Fruit fly (Drosophila melanogaster) whole organism, embryonic: ENCODE data around the gene Wdr33.

Experiments used
- Asciz ChIP-seq: fragments of 200-800 bp; sonication (Bioruptor generic); optimal IDR thresholded peaks from 2 replicates; lab custom pipeline; 2017; ENCODE audit warnings: missing biosample characterization, mild to moderate bottlenecking, missing genetic modification characterization, missing genetic modification reagents
- Atf3 ChIP-seq: fragments of 200-800 bp; sonication (Bioruptor generic); optimal IDR thresholded peaks from 3 replicates; lab custom pipeline; 2016; ENCODE audit warnings: missing biosample characterization, missing genetic modification characterization
- BtbVII ChIP-seq: fragments of 200-800 bp; sonication (Bioruptor generic); optimal IDR thresholded peaks from 3 replicates; lab custom pipeline; 2017; ENCODE audit warnings: missing biosample characterization, mild to moderate bottlenecking, missing genetic modification characterization
- CG10147 ChIP-seq: fragments of 200-800 bp; sonication (Bioruptor generic); optimal IDR thresholded peaks from 2 replicates; lab custom pipeline; 2019; ENCODE audit warnings: missing biosample characterization, mild to moderate bottlenecking, missing genetic modification characterization, moderate library complexity
- CG10959 ChIP-seq: fragments of 200-800 bp; sonication (Bioruptor generic); IDR thresholded peaks from 2 replicates; pipeline ENCODE4 v1.3.6; 2022; ENCODE audit warnings: missing biosample characterization, missing genetic modification characterization
- CG11504 ChIP-seq: fragments of 200-800 bp; sonication (Bioruptor generic); optimal IDR thresholded peaks from 3 replicates; lab custom pipeline; 2019; ENCODE audit warnings: missing biosample characterization, mild to moderate bottlenecking, missing genetic modification characterization, moderate library complexity
- CG12219 ChIP-seq: fragments of 200-800 bp; sonication (Bioruptor generic); optimal IDR thresholded peaks from 3 replicates; lab custom pipeline; 2018; ENCODE audit warnings: missing biosample characterization, mild to moderate bottlenecking, missing genetic modification characterization
- CG13775 ChIP-seq: fragments of 200-800 bp; sonication (Bioruptor generic); optimal IDR thresholded peaks from 3 replicates; lab custom pipeline; 2017; ENCODE audit warnings: missing biosample characterization, mild to moderate bottlenecking, missing genetic modification characterization
- CG15514 ChIP-seq: fragments of 200-800 bp; sonication (Bioruptor generic); optimal IDR thresholded peaks from 3 replicates; lab custom pipeline; 2017; ENCODE audit warnings: missing biosample characterization, missing genetic modification characterization, mild to moderate bottlenecking, moderate library complexity, missing genetic modification reagents
- CG17802 ChIP-seq: fragments of 200-800 bp; sonication (Bioruptor generic); optimal IDR thresholded peaks from 2 replicates; lab custom pipeline; 2018; ENCODE audit warnings: missing biosample characterization, mild to moderate bottlenecking, missing genetic modification characterization, moderate library complexity
- CG1792 ChIP-seq: fragments of 200-800 bp; sonication (Bioruptor generic); optimal IDR thresholded peaks from 2 replicates; lab custom pipeline; 2016; ENCODE audit warnings: missing biosample characterization, missing genetic modification characterization
- CG18011 ChIP-seq: fragments of 200-800 bp; sonication (Bioruptor generic); optimal IDR thresholded peaks from 2 replicates; lab custom pipeline; 2017; ENCODE audit warnings: missing biosample characterization, missing genetic modification characterization, mild to moderate bottlenecking, moderate library complexity, missing genotype
- CG1832 ChIP-seq: fragments of 200-800 bp; sonication (Bioruptor generic); optimal IDR thresholded peaks from 2 replicates; lab custom pipeline; 2017; ENCODE audit warnings: missing biosample characterization, mild to moderate bottlenecking, missing genetic modification characterization, inconsistent platforms
- CG18599 ChIP-seq: fragments of 200-800 bp; sonication (Bioruptor generic); optimal IDR thresholded peaks from 3 replicates; lab custom pipeline; 2017; ENCODE audit warnings: missing biosample characterization, missing genetic modification characterization, mild to moderate bottlenecking, moderate library complexity, missing genetic modification reagents
- CG2116 ChIP-seq: fragments of 200-800 bp; sonication (Bioruptor generic); optimal IDR thresholded peaks from 3 replicates; lab custom pipeline; 2018; ENCODE audit warnings: missing biosample characterization, mild to moderate bottlenecking, missing genetic modification characterization
- CG3407 ChIP-seq: fragments of 200-800 bp; sonication (Bioruptor generic); optimal IDR thresholded peaks from 2 replicates; lab custom pipeline; 2018; ENCODE audit warnings: missing biosample characterization, mild to moderate bottlenecking, missing genetic modification characterization
- CG42726 ChIP-seq: fragments of 200-800 bp; sonication (Bioruptor generic); IDR thresholded peaks from 2 replicates; pipeline ENCODE4 v1.3.6; 2022; ENCODE audit warnings: missing biosample characterization, missing genetic modification characterization; ENCODE audit not compliant: partially characterized antibody
- CG4617 ChIP-seq: fragments of 200-800 bp; sonication (Bioruptor generic); optimal IDR thresholded peaks from 3 replicates; lab custom pipeline; 2016; ENCODE audit warnings: missing biosample characterization, missing genetic modification characterization, borderline replicate concordance
- CG4854 ChIP-seq: fragments of 200-800 bp; sonication (Bioruptor generic); optimal IDR thresholded peaks from 2 replicates; lab custom pipeline; 2016; ENCODE audit warnings: missing biosample characterization, missing genetic modification characterization, inconsistent platforms
- CG7556 ChIP-seq: fragments of 200-800 bp; sonication (Bioruptor generic); optimal IDR thresholded peaks from 2 replicates; lab custom pipeline; 2017; ENCODE audit warnings: missing biosample characterization, mild to moderate bottlenecking, missing genetic modification characterization
- CG8290 ChIP-seq, 3 experiments: fragments of 200-800 bp; sonication (Bioruptor generic); optimal IDR thresholded peaks; 2 replicates each; lab custom pipeline; 2016 to 2019; ENCODE audit warnings: missing biosample characterization in 3 of 3, missing genetic modification characterization in 3 of 3, mild to moderate bottlenecking in 2 of 3, moderate library complexity in 1 of 3
- CG8924 ChIP-seq: fragments of 200-800 bp; optimal IDR thresholded peaks from 3 replicates; lab custom pipeline; 2019; ENCODE audit warnings: missing biosample characterization, mild to moderate bottlenecking, missing genetic modification characterization, moderate library complexity
- CrebB ChIP-seq: fragments of 200-800 bp; sonication (Bioruptor generic); optimal IDR thresholded peaks from 3 replicates; lab custom pipeline; 2018; ENCODE audit warnings: missing biosample characterization, mild to moderate bottlenecking, missing genetic modification characterization
- Doc3 ChIP-seq: fragments of 200-800 bp; sonication (Bioruptor generic); IDR thresholded peaks from 3 replicates; pipeline ENCODE4 v1.3.6; 2022; ENCODE audit warnings: missing biosample characterization, missing genetic modification characterization; ENCODE audit not compliant: partially characterized antibody
- GATAe ChIP-seq: fragments of 200-800 bp; sonication (Bioruptor generic); conservative IDR thresholded peaks from 2 replicates; pipeline ENCODE4 v1.3.6; 2022; ENCODE audit warnings: missing biosample characterization, missing genetic modification characterization
- Hey ChIP-seq: fragments of 200-800 bp; sonication (Bioruptor generic); optimal IDR thresholded peaks from 3 replicates; lab custom pipeline; 2018; ENCODE audit warnings: missing biosample characterization, mild to moderate bottlenecking, missing genetic modification characterization
- Hsf ChIP-seq: fragments of 200-800 bp; sonication (Bioruptor generic); optimal IDR thresholded peaks from 3 replicates; lab custom pipeline; 2016; ENCODE audit warnings: missing biosample characterization, missing genetic modification characterization
- NFAT ChIP-seq: fragments of 200-800 bp; sonication (Bioruptor generic); IDR thresholded peaks from 2 replicates; pipeline ENCODE4 v1.3.6; 2022; ENCODE audit warnings: missing biosample characterization, missing genetic modification characterization
- Oli ChIP-seq: fragments of 200-800 bp; sonication (Bioruptor generic); optimal IDR thresholded peaks from 2 replicates; lab custom pipeline; 2018; ENCODE audit warnings: missing biosample characterization, mild to moderate bottlenecking, missing genetic modification characterization, moderate library complexity
- PHDP ChIP-seq: fragments of 200-800 bp; sonication (Bioruptor generic); optimal IDR thresholded peaks from 3 replicates; lab custom pipeline; 2018; ENCODE audit warnings: missing biosample characterization, mild to moderate bottlenecking, missing genetic modification characterization, moderate library complexity
- al ChIP-seq: fragments of 200-800 bp; sonication (Bioruptor generic); IDR thresholded peaks from 2 replicates; pipeline ENCODE4 v1.3.6; 2022; ENCODE audit warnings: missing biosample characterization, missing genetic modification characterization
- ase ChIP-seq: fragments of 200-800 bp; sonication (Bioruptor generic); IDR thresholded peaks from 3 replicates; pipeline ENCODE4 v1.3.6; 2022; ENCODE audit warnings: missing biosample characterization, missing genetic modification characterization
- cas ChIP-seq: fragments of 200-800 bp; sonication (Bioruptor generic); IDR thresholded peaks from 2 replicates; pipeline ENCODE4 v1.3.6; 2022; ENCODE audit warnings: missing biosample characterization, missing genetic modification characterization
- caup ChIP-seq: fragments of 200-800 bp; sonication (Bioruptor generic); optimal IDR thresholded peaks from 3 replicates; lab custom pipeline; 2017; ENCODE audit warnings: missing biosample characterization, mild to moderate bottlenecking, missing genetic modification characterization, moderate library complexity; ENCODE audit not compliant: severe bottlenecking
- chinmo ChIP-seq: fragments of 200-800 bp; sonication (Bioruptor generic); IDR thresholded peaks from 4 replicates; pipeline ENCODE4 v1.3.6; 2022; ENCODE audit warnings: missing biosample characterization, missing genetic modification characterization; ENCODE audit not compliant: partially characterized antibody
- grn ChIP-seq: fragments of 200-800 bp; sonication (Bioruptor generic); optimal IDR thresholded peaks from 3 replicates; lab custom pipeline; 2017; ENCODE audit warnings: missing biosample characterization, missing genetic modification characterization
- inv ChIP-seq: fragments of 200-800 bp; sonication (Bioruptor generic); IDR thresholded peaks from 2 replicates; pipeline ENCODE4 v1.3.6; 2022; ENCODE audit warnings: missing biosample characterization, missing genetic modification characterization; ENCODE audit not compliant: partially characterized antibody
- jumu ChIP-seq: fragments of 200-800 bp; sonication (Bioruptor generic); optimal IDR thresholded peaks from 3 replicates; lab custom pipeline; 2016; ENCODE audit warnings: missing biosample characterization, missing genetic modification characterization
- kni ChIP-seq: fragments of 200-800 bp; sonication (Bioruptor generic); optimal IDR thresholded peaks from 3 replicates; lab custom pipeline; 2017; ENCODE audit warnings: mild to moderate bottlenecking, missing biosample characterization, missing genetic modification reagents, missing genetic modification characterization
- lab ChIP-seq: fragments of 200-800 bp; sonication (Bioruptor generic); optimal IDR thresholded peaks from 3 replicates; lab custom pipeline; 2017; ENCODE audit warnings: missing biosample characterization, missing genetic modification characterization, mild to moderate bottlenecking, moderate library complexity, missing genetic modification reagents
- lilli ChIP-seq: fragments of 200-800 bp; sonication (Bioruptor generic); optimal IDR thresholded peaks from 3 replicates; lab custom pipeline; 2016; ENCODE audit warnings: missing biosample characterization, missing genetic modification characterization
- lov ChIP-seq, 2 experiments: fragments of 200-800 bp in 1 of 2; fragments of >200 bp in 1 of 2; sonication (Bioruptor generic) in 1 of 2; IDR thresholded peaks in 1 of 2; optimal IDR thresholded peaks in 1 of 2; 2 replicates in 1 of 2; 3 replicates in 1 of 2; pipeline versions ENCODE4 v1.3.6 to Lab custom; 2017 to 2022; ENCODE audit warnings: missing biosample characterization in 1 of 2, missing genetic modification characterization in 1 of 2
- prd ChIP-seq, 3 experiments: fragments of >200 bp in 2 of 3; fragments of 200-800 bp in 1 of 3; sonication (Bioruptor generic) in 1 of 3; optimal IDR thresholded peaks in 2 of 3; IDR thresholded peaks in 1 of 3; 2 replicates in 2 of 3; 3 replicates in 1 of 3; pipeline versions ENCODE4 v1.3.6 to Lab custom; 2017 to 2022; ENCODE audit warnings: missing biosample characterization in 1 of 3, missing genetic modification characterization in 1 of 3
- rib ChIP-seq: fragments of 200-800 bp; sonication (Bioruptor generic); IDR thresholded peaks from 2 replicates; pipeline ENCODE4 v1.3.6; 2022; ENCODE audit warnings: missing biosample characterization, missing genetic modification characterization
- sr ChIP-seq: fragments of 200-800 bp; sonication (Bioruptor generic); IDR thresholded peaks from 3 replicates; pipeline ENCODE4 v1.3.6; 2022; ENCODE audit warnings: missing biosample characterization, missing genetic modification characterization
- tgo ChIP-seq: fragments of 200-800 bp; sonication (Bioruptor generic); IDR thresholded peaks from 3 replicates; pipeline ENCODE4 v1.3.6; 2022; ENCODE audit warnings: missing biosample characterization, missing genetic modification characterization

Gene Wdr33

dm6 chr3R:5682921-5683748 lies 22.7 kb downstream of the Wdr33 start (continued):
- TF ChIP-seq CG1832 (GFP tag; lab: Kevin White, UChicago): no peak
- no peak for TF ChIP-seq PHDP (tag; lab: Kevin White, UChicago)
- no peak for TF ChIP-seq caup (GFP tag; lab: Kevin White, UChicago)
- no peak for TF ChIP-seq CG11504 (tag; lab: Kevin White, UChicago)
- TF ChIP-seq al (GFP tag; lab: Robert Waterston, UW): no peak
- TF ChIP-seq tgo (GFP tag; lab: Robert Waterston, UW): peak; percentile 36; the same call in 2 of the 3 replicates
- TF ChIP-seq rib (GFP tag; lab: Robert Waterston, UW): no peak
- peak; percentile 40 for TF ChIP-seq CG18599 (GFP tag; lab: Kevin White, UChicago)
- TF ChIP-seq kni (GFP tag; lab: Kevin White, UChicago): peak; percentile 90
- TF ChIP-seq CG17802 (tag; lab: Kevin White, UChicago): no peak
- TF ChIP-seq GATAe: no peak
- TF ChIP-seq lab (GFP tag; lab: Kevin White, UChicago): no peak
- no peak for TF ChIP-seq CG15514
- no peak for TF ChIP-seq inv (GFP tag; lab: Robert Waterston, UW)
- TF ChIP-seq CG2116 (GFP tag; lab: Kevin White, UChicago): peak; percentile 14
- TF ChIP-seq prd (optimal IDR thresholded peaks at IDR 0.05; lab: Kevin White, UChicago): no peak
- TF ChIP-seq prd (GFP tag; IDR thresholded peaks at IDR 0.05; lab: Robert Waterston, UW): peak; percentile 50; the same call in 2 of the 3 replicates
- no peak for TF ChIP-seq NFAT (GFP tag; lab: Robert Waterston, UW)
- peak; percentile 59 for TF ChIP-seq Hsf (GFP tag; lab: Kevin White, UChicago)
- no peak for TF ChIP-seq CG1792 (GFP tag; lab: Kevin White, UChicago)
- peak; percentile 36 for TF ChIP-seq jumu (GFP tag; lab: Kevin White, UChicago)
- peak; percentile 12 for TF ChIP-seq CG4617 (GFP tag; lab: Kevin White, UChicago)
- TF ChIP-seq CG7556: peak; percentile 58
- 0 out of 3 replicates have a peak, but pooled peaks have one; percentile 11 for TF ChIP-seq ase (GFP tag; lab: Robert Waterston, UW)
- TF ChIP-seq Doc3 (GFP tag; lab: Robert Waterston, UW): no peak
- TF ChIP-seq Asciz (GFP tag; lab: Kevin White, UChicago): peak; percentile 69
- TF ChIP-seq sr (GFP tag; lab: Robert Waterston, UW): no peak
- TF ChIP-seq CG10147 (GFP tag; lab: Kevin White, UChicago): no peak
- TF ChIP-seq CG18011 (GFP tag; lab: Kevin White, UChicago): no peak
- peak; percentile 60 for TF ChIP-seq CG3407 (GFP tag; lab: Kevin White, UChicago)
- peak; percentile 69 for TF ChIP-seq Oli
- no peak for TF ChIP-seq BtbVII (GFP tag; lab: Kevin White, UChicago)
- TF ChIP-seq lilli (GFP tag; lab: Kevin White, UChicago): peak; percentile 56
- TF ChIP-seq CG13775 (GFP tag; lab: Kevin White, UChicago): peak; percentile 13
- TF ChIP-seq grn (GFP tag; lab: Kevin White, UChicago): no peak
- peak; percentile 29 for TF ChIP-seq Atf3 (GFP tag; lab: Kevin White, UChicago)
- TF ChIP-seq CG4854 (GFP tag; lab: Kevin White, UChicago): peak; percentile 9
- TF ChIP-seq CrebB: no peak
- TF ChIP-seq CG8924 (tag; lab: Kevin White, UChicago): peak; percentile 60
- TF ChIP-seq CG42726: no peak; the same call in 1 of the 2 replicates
- no peak for TF ChIP-seq Hey (tag; lab: Kevin White, UChicago)
- no peak for TF ChIP-seq cas
- TF ChIP-seq lov (optimal IDR thresholded peaks at IDR 0.05; lab: Kevin White, UChicago): no peak
- TF ChIP-seq lov (GFP tag; IDR thresholded peaks at IDR 0.05; lab: Robert Waterston, UW): no peak
- 0 out of 4 replicates have a peak, but pooled peaks have one; percentile 21 for TF ChIP-seq chinmo (GFP tag; lab: Robert Waterston, UW)
- peak; percentile 35 for TF ChIP-seq CG8290 (GFP tag; optimal IDR thresholded peaks at IDR 0.05; lab: Kevin White, UChicago)
- TF ChIP-seq CG8290 (tag; optimal IDR thresholded peaks at IDR 0.05; lab: Kevin White, UChicago): no peak
- no peak for TF ChIP-seq CG10959 (GFP tag; lab: Robert Waterston, UW)
- peak; percentile 48 for TF ChIP-seq CG12219 (GFP tag; lab: Kevin White, UChicago)
